Worm (Caenorhabditis elegans) whole organism, L4 larva: ENCODE measurements around the gene ZK673.6.

ENCODE experiments used
- F10B5.3 ChIP-seq: sonication (generic microtip); optimal IDR thresholded peaks from 2 replicates; lab custom pipeline; 2016; ENCODE audit warnings: mild to moderate bottlenecking, missing genetic modification characterization, missing compliant biosample characterization
- F49E8.2 ChIP-seq: sonication (generic microtip); optimal IDR thresholded peaks from 2 replicates; lab custom pipeline; 2016; ENCODE audit warnings: missing compliant biosample characterization, mild to moderate bottlenecking, missing genetic modification characterization, borderline replicate concordance
- R02D3.7 ChIP-seq: fragments of 150-350 bp; sonication (generic microtip); optimal IDR thresholded peaks from 3 replicates; lab custom pipeline; 2014; ENCODE audit warnings: missing biosample characterization, missing genetic modification characterization
- T20F7.1 ChIP-seq: fragments of 200-800 bp; sonication (Bioruptor generic); optimal IDR thresholded peaks from 2 replicates; lab custom pipeline; 2018; ENCODE audit warnings: mild to moderate bottlenecking, missing genetic modification characterization, missing compliant biosample characterization
- T26A8.4 ChIP-seq: fragments of 200-800 bp; sonication (Bioruptor generic); IDR thresholded peaks from 2 replicates; pipeline ENCODE4 v1.3.6; 2022; ENCODE audit warnings: missing genetic modification characterization, missing compliant biosample characterization
- Y48G9A.11 ChIP-seq: fragments of 200-800 bp; sonication (Bioruptor generic); IDR thresholded peaks from 2 replicates; pipeline ENCODE4 v1.3.6; 2022; ENCODE audit warnings: missing genetic modification reagents, missing genetic modification characterization, missing compliant biosample characterization
- aha-1 ChIP-seq: fragments of 150-350 bp; peaks from one replicate; lab custom pipeline; 2014; ENCODE audit warnings: missing biosample characterization, missing genetic modification characterization
- aly-2 ChIP-seq: sonication (generic microtip); optimal IDR thresholded peaks from 2 replicates; lab custom pipeline; 2018; ENCODE audit warnings: missing biosample characterization, missing genetic modification characterization
- attf-4 ChIP-seq: sonication (generic microtip); optimal IDR thresholded peaks from 3 replicates; lab custom pipeline; 2017; ENCODE audit warnings: missing biosample characterization, missing genetic modification characterization
- ceh-32 ChIP-seq: sonication (generic microtip); optimal IDR thresholded peaks from 2 replicates; lab custom pipeline; 2016; ENCODE audit warnings: mild to moderate bottlenecking, missing genetic modification characterization, missing compliant biosample characterization; ENCODE audit not compliant: poor library complexity
- ceh-44 ChIP-seq: fragments of 200-800 bp; sonication (Bioruptor generic); IDR thresholded peaks from 2 replicates; pipeline ENCODE4 v1.3.6; 2022; ENCODE audit warnings: missing genetic modification reagents, missing genetic modification characterization, missing compliant biosample characterization
- ceh-62 ChIP-seq: sonication (generic microtip); optimal IDR thresholded peaks from 2 replicates; lab custom pipeline; 2017; ENCODE audit warnings: missing biosample characterization, missing genetic modification characterization
- cey-2 ChIP-seq: sonication (generic microtip); optimal IDR thresholded peaks from 3 replicates; lab custom pipeline; 2017; ENCODE audit warnings: missing genetic modification characterization, mild to moderate bottlenecking, missing compliant biosample characterization, antibody characterized with exemption, borderline replicate concordance; ENCODE audit not compliant: insufficient read depth
- daf-12 ChIP-seq: fragments of 150-350 bp; optimal IDR thresholded peaks from 2 replicates; lab custom pipeline; 2014; ENCODE audit warnings: missing biosample characterization, missing genetic modification reagents, missing genetic modification characterization
- dpl-1 ChIP-seq: fragments of 150-350 bp; optimal IDR thresholded peaks from 2 replicates; lab custom pipeline; 2014; ENCODE audit warnings: missing biosample characterization, missing genetic modification reagents, missing genetic modification characterization
- dve-1 ChIP-seq: sonication (generic microtip); optimal IDR thresholded peaks from 2 replicates; lab custom pipeline; 2017; ENCODE audit warnings: antibody characterized with exemption, mild to moderate bottlenecking, missing genetic modification characterization, missing compliant biosample characterization; ENCODE audit not compliant: insufficient read depth
- fkh-10 ChIP-seq: fragments of 150-350 bp; optimal IDR thresholded peaks from 2 replicates; lab custom pipeline; 2014; ENCODE audit warnings: missing biosample characterization, missing genetic modification reagents, missing genetic modification characterization
- fos-1 ChIP-seq: fragments of 150-350 bp; optimal IDR thresholded peaks from 2 replicates; lab custom pipeline; 2014; ENCODE audit warnings: missing biosample characterization, missing genetic modification characterization
- gei-8 ChIP-seq: fragments of 200-800 bp; sonication (Bioruptor generic); optimal IDR thresholded peaks from 2 replicates; lab custom pipeline; 2018; ENCODE audit warnings: mild to moderate bottlenecking, missing genetic modification characterization, missing compliant biosample characterization
- hif-1 ChIP-seq, 2 experiments: sonication (generic microtip); optimal IDR thresholded peaks; 2 replicates each; lab custom pipeline; 2016 to 2017; ENCODE audit warnings: missing compliant biosample characterization in 2 of 2, missing genetic modification characterization in 2 of 2, missing genetic modification reagents in 2 of 2, missing genotype in 2 of 2, mild to moderate bottlenecking in 1 of 2
- hlh-30 ChIP-seq: sonication (generic microtip); optimal IDR thresholded peaks from 2 replicates; lab custom pipeline; 2017; ENCODE audit warnings: antibody characterized with exemption, mild to moderate bottlenecking, missing genetic modification characterization, missing compliant biosample characterization; ENCODE audit not compliant: insufficient read depth
- hmg-1.1 ChIP-seq: fragments of 200-800 bp; sonication (Bioruptor generic); IDR thresholded peaks from 2 replicates; pipeline ENCODE4 v1.3.6; 2022; ENCODE audit warnings: missing genetic modification reagents, missing genetic modification characterization, missing compliant biosample characterization
- jun-1 ChIP-seq: fragments of 150-350 bp; optimal IDR thresholded peaks from 2 replicates; lab custom pipeline; 2014; ENCODE audit warnings: missing biosample characterization, missing genetic modification reagents, missing genetic modification characterization
- lin-29 ChIP-seq: fragments of 200-800 bp; sonication (Bioruptor generic); IDR thresholded peaks from 2 replicates; pipeline ENCODE4 v1.3.6; 2022; ENCODE audit warnings: missing genetic modification reagents, missing genetic modification characterization, missing compliant biosample characterization
- lin-38 ChIP-seq: fragments of 200-800 bp; sonication (Bioruptor generic); IDR thresholded peaks from 2 replicates; pipeline ENCODE4 v1.3.6; 2022; ENCODE audit warnings: missing genetic modification reagents, missing genetic modification characterization, missing compliant biosample characterization
- lir-3 ChIP-seq: sonication (generic microtip); optimal IDR thresholded peaks from 2 replicates; lab custom pipeline; 2016; ENCODE audit warnings: mild to moderate bottlenecking, missing genetic modification characterization, missing compliant biosample characterization
- madf-5 ChIP-seq, 2 experiments: fragments of 200-800 bp; sonication (Bioruptor generic); IDR thresholded peaks; 2 replicates each; pipeline ENCODE4 v1.3.6; 2022; ENCODE audit warnings: missing compliant biosample characterization in 2 of 2, missing genetic modification characterization in 2 of 2
- madf-9 ChIP-seq: fragments of 200-800 bp; sonication (Bioruptor generic); conservative IDR thresholded peaks from 2 replicates; pipeline ENCODE4 v1.3.6; 2022; ENCODE audit warnings: missing genetic modification reagents, missing genetic modification characterization, missing compliant biosample characterization
- mdt-29 ChIP-seq: fragments of 200-800 bp; sonication (Bioruptor generic); IDR thresholded peaks from 2 replicates; pipeline ENCODE4 v1.3.6; 2022; ENCODE audit warnings: missing genetic modification reagents, missing genetic modification characterization, missing compliant biosample characterization
- mep-1 ChIP-seq: fragments of 150-350 bp; sonication (generic microtip); optimal IDR thresholded peaks from 3 replicates; lab custom pipeline; 2014; ENCODE audit warnings: missing biosample characterization, missing genetic modification characterization
- mes-2 ChIP-seq: sonication (generic microtip); optimal IDR thresholded peaks from 2 replicates; lab custom pipeline; 2016; ENCODE audit warnings: missing genotype, mild to moderate bottlenecking, missing genetic modification characterization, missing compliant biosample characterization; ENCODE audit not compliant: poor library complexity, severe bottlenecking
- mxl-2 ChIP-seq: fragments of 200-800 bp; sonication (Bioruptor generic); conservative IDR thresholded peaks from 2 replicates; pipeline ENCODE4 v1.3.6; 2022; ENCODE audit warnings: missing genetic modification reagents, missing genetic modification characterization, missing compliant biosample characterization
- nhr-11 ChIP-seq: fragments of 150-350 bp; optimal IDR thresholded peaks from 2 replicates; lab custom pipeline; 2014; ENCODE audit warnings: missing biosample characterization, missing genetic modification characterization
- nhr-111 ChIP-seq: fragments of 200-800 bp; sonication (Bioruptor generic); optimal IDR thresholded peaks from 2 replicates; lab custom pipeline; 2018; ENCODE audit warnings: mild to moderate bottlenecking, missing genetic modification characterization, missing compliant biosample characterization
- nhr-28 ChIP-seq: fragments of 150-350 bp; optimal IDR thresholded peaks from 2 replicates; lab custom pipeline; 2014; ENCODE audit warnings: missing biosample characterization, missing genetic modification characterization
- nhr-76 ChIP-seq: fragments of 150-350 bp; optimal IDR thresholded peaks from 2 replicates; lab custom pipeline; 2014; ENCODE audit warnings: missing biosample characterization, missing genetic modification characterization
- nhr-77 ChIP-seq: fragments of 150-350 bp; optimal IDR thresholded peaks from 2 replicates; lab custom pipeline; 2014; ENCODE audit warnings: missing biosample characterization, missing genetic modification characterization
- pha-4 ChIP-seq, 2 experiments: fragments of 150-350 bp in 1 of 2; fragments of 200-800 bp in 1 of 2; sonication (Bioruptor generic) in 1 of 2; IDR thresholded peaks in 1 of 2; optimal IDR thresholded peaks in 1 of 2; 2 replicates each; pipeline versions ENCODE4 v1.3.6 to Lab custom; 2014 to 2022; ENCODE audit warnings: missing genetic modification characterization in 2 of 2, missing genetic modification reagents in 2 of 2, missing biosample characterization in 1 of 2, missing compliant biosample characterization in 1 of 2
- php-3 ChIP-seq: fragments of 200-800 bp; sonication (Bioruptor generic); IDR thresholded peaks from 2 replicates; pipeline ENCODE4 v1.3.6; 2022; ENCODE audit warnings: missing genetic modification reagents, missing genetic modification characterization, missing compliant biosample characterization
- sdz-12 ChIP-seq: fragments of 200-800 bp; sonication (Bioruptor generic); optimal IDR thresholded peaks from 2 replicates; lab custom pipeline; 2018; ENCODE audit warnings: mild to moderate bottlenecking, missing genetic modification characterization, missing compliant biosample characterization
- skn-1 ChIP-seq: fragments of 150-350 bp; optimal IDR thresholded peaks from 2 replicates; lab custom pipeline; 2014; ENCODE audit warnings: missing biosample characterization, missing genetic modification characterization
- tag-97 ChIP-seq: fragments of 200-800 bp; sonication (Bioruptor generic); IDR thresholded peaks from 2 replicates; pipeline ENCODE4 v1.3.6; 2022; ENCODE audit warnings: missing genetic modification characterization, missing compliant biosample characterization
- tra-1 ChIP-seq: fragments of 200-800 bp; sonication (Bioruptor generic); IDR thresholded peaks from 2 replicates; pipeline ENCODE4 v1.3.6; 2022; ENCODE audit warnings: missing genetic modification reagents, missing genetic modification characterization, missing compliant biosample characterization
- unc-130 ChIP-seq: sonication (generic microtip); optimal IDR thresholded peaks from 2 replicates; lab custom pipeline; 2016; ENCODE audit warnings: missing genetic modification reagents, missing genetic modification characterization, missing compliant biosample characterization
- zfp-3 ChIP-seq: fragments of 200-800 bp; sonication (Bioruptor generic); conservative IDR thresholded peaks from 2 replicates; pipeline ENCODE4 v1.3.6; 2022; ENCODE audit warnings: missing genetic modification reagents, missing genetic modification characterization, missing compliant biosample characterization
- ztf-11 ChIP-seq: fragments of 150-350 bp; optimal IDR thresholded peaks from 2 replicates; lab custom pipeline; 2014; ENCODE audit warnings: missing biosample characterization, missing genetic modification characterization

ZK673.6 gene

ce11 chrII:10502491-10503063, 38.4 kb upstream of the ZK673.6 start, which contains the start of gene myrf-1 (continued):
- 0 out of 4 replicates have a peak, but pooled peaks of 1 of the 2 experiments have one; percentile 73 for TF ChIP-seq madf-5 (GFP tag; IDR thresholded peaks at IDR 0.05; lab: Robert Waterston, UW)
- peak; percentile 44 for TF ChIP-seq T20F7.1
- TF ChIP-seq nhr-76 (tag; lab: Kevin White, UChicago) = no peak
- no peak; the same call in 1 of the 2 replicates for TF ChIP-seq mxl-2 (GFP tag; lab: Robert Waterston, UW)
- peak; percentile 63 for TF ChIP-seq lin-38 (GFP tag; lab: Robert Waterston, UW)
- TF ChIP-seq hmg-1.1 = peak; percentile 94
- peak; percentile 48 for TF ChIP-seq gei-8 (GFP tag; lab: Kevin White, UChicago)
- peak; percentile 27 for TF ChIP-seq ceh-32 (tag; lab: Kevin White, UChicago)
- TF ChIP-seq mdt-29 (GFP tag; lab: Robert Waterston, UW) = no peak
- no peak for TF ChIP-seq fos-1 (tag; lab: Kevin White, UChicago)
- TF ChIP-seq F10B5.3 (tag; lab: Kevin White, UChicago) = peak; percentile 55
- peak; percentile 90 for TF ChIP-seq hlh-30 (tag; lab: Kevin White, UChicago)
- peak; percentile 58 for TF ChIP-seq jun-1 (tag; lab: Kevin White, UChicago)

- no peak for TF ChIP-seq lir-3 (tag; lab: Kevin White, UChicago)
- no peak for TF ChIP-seq F10B5.3 (tag; lab: Kevin White, UChicago)
- TF ChIP-seq zfp-3 = no peak
- peak in 1 of 2 experiments; percentile 38 for TF ChIP-seq hif-1 (tag; optimal IDR thresholded peaks at IDR 0.05; lab: Kevin White, UChicago)
- TF ChIP-seq nhr-11 (tag; lab: Kevin White, UChicago) = peak; percentile 79
- TF ChIP-seq tra-1 = no peak
- peak; percentile 54 for TF ChIP-seq mes-2 (tag; lab: Kevin White, UChicago)
- TF ChIP-seq ceh-44 = no peak
- TF ChIP-seq mdt-29 (GFP tag; lab: Robert Waterston, UW) = no peak
- TF ChIP-seq jun-1 (tag; lab: Kevin White, UChicago) = no peak
- peak; percentile 92 for TF ChIP-seq aha-1 (tag; lab: Kevin White, UChicago)
- no peak for TF ChIP-seq attf-4 (tag; lab: Kevin White, UChicago)
- peak; percentile 64 for TF ChIP-seq nhr-28
- TF ChIP-seq nhr-111 (GFP tag; lab: Kevin White, UChicago) = no peak
- no peak for TF ChIP-seq Y48G9A.11 (GFP tag; lab: Robert Waterston, UW)
- TF ChIP-seq fkh-10 = peak; percentile 0
- peak; percentile 53 for TF ChIP-seq mep-1 (tag; lab: Kevin White, UChicago)
- TF ChIP-seq F49E8.2 (tag; lab: Kevin White, UChicago) = no peak
- TF ChIP-seq madf-9 (GFP tag; lab: Robert Waterston, UW) = no peak
- no peak for TF ChIP-seq ceh-62 (tag; lab: Kevin White, UChicago)
- no peak for TF ChIP-seq R02D3.7 (tag; lab: Kevin White, UChicago)
- TF ChIP-seq mxl-2 (GFP tag; lab: Robert Waterston, UW) = no peak
- TF ChIP-seq tag-97 = no peak
- no peak for TF ChIP-seq pha-4 (GFP tag; IDR thresholded peaks at IDR 0.05; lab: Robert Waterston, UW)
- no peak for TF ChIP-seq pha-4 (tag; optimal IDR thresholded peaks at IDR 0.05; lab: Kevin White, UChicago)
- TF ChIP-seq ztf-11 (tag; lab: Kevin White, UChicago) = no peak
- peak; percentile 50; the same call in 1 of the 2 replicates for TF ChIP-seq hmg-1.1
- no peak for TF ChIP-seq skn-1 (tag; lab: Kevin White, UChicago)
- no peak for TF ChIP-seq T20F7.1
- TF ChIP-seq T26A8.4 (GFP tag; lab: Robert Waterston, UW) = no peak; the same call in 1 of the 2 replicates
- no peak for TF ChIP-seq php-3 (GFP tag; lab: Robert Waterston, UW)
- no peak for TF ChIP-seq dve-1
- TF ChIP-seq unc-130 (GFP tag; lab: Kevin White, UChicago) = no peak
- no peak for TF ChIP-seq lin-29 (GFP tag; lab: Robert Waterston, UW)
- no peak for TF ChIP-seq daf-12 (tag; lab: Kevin White, UChicago)
- TF ChIP-seq dpl-1 (GFP tag; lab: Kevin White, UChicago) = no peak
- no peak for TF ChIP-seq ceh-32 (tag; lab: Kevin White, UChicago)
- no peak for TF ChIP-seq fos-1 (tag; lab: Kevin White, UChicago)
- no peak for TF ChIP-seq sdz-12 (GFP tag; lab: Kevin White, UChicago)
- TF ChIP-seq aly-2 = no peak
- TF ChIP-seq cey-2 = no peak
- TF ChIP-seq nhr-77 (tag; lab: Kevin White, UChicago) = peak; percentile 25
These were observed 37.4 kb upstream of the ZK673.6 start for ce11 chrII:10501578-10501977.
